Worm (Caenorhabditis elegans): Measurements from ENCODE around the gene ZK632.14.

ZK632.14 gene

ce11 chrIII:9782011-9782436 lies 31.2 kb upstream of the ZK632.14 start, which contains the start of gene vha-2 (continued):
- TF ChIP-seq F44E2.7 (GFP tag; IDR thresholded peaks at IDR 0.05) (no peak), madf-9 (GFP tag; conservative IDR thresholded peaks at IDR 0.05) (peak; percentile 49; the same call in 1 of the 2 replicates), ceh-82 (tag; optimal IDR thresholded peaks at IDR 0.05) (no peak), aly-2 (tag; optimal IDR thresholded peaks at IDR 0.05) (no peak)

DNA sequence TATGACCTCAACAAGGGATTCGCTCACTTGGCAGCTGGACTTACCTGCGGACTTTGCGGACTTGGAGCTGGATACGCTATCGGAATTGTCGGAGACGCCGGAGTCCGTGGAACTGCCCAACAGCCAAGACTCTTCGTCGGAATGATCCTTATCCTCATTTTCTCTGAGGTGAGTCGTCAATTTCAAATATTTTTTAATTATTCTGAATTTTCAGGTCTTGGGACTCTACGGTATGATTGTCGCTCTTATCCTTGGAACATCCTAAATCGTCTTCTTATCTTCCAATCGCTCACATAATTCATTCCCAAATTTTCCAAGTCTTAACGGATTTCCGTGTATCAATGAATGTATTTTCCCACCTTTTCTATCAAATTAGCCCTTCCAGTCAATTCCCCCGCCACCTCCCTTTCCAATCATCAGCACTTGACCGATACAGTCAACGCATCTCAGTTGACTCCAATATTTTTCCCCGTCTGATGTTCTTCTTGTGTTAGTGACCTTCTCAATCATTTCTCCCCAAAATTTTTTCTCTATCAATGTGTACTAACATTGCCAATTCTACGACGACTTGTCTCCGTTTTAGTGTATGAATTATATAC lies 30.7 kb upstream of the ZK632.14 start, which contains the start of gene R10E11.6:
TSS of gene R10E11.6 (plus strand) at position 524 of the 599 bp plus-strand sequence.
- no peak for TF ChIP-seq ZK337.2 (GFP tag; IDR thresholded peaks at IDR 0.05)
- no peak for TF ChIP-seq F49E8.2 (tag; optimal IDR thresholded peaks at IDR 0.05; ENCODE audit: borderline replicate concordance)
- 0 out of 2 replicates have a peak, but pooled peaks have one; percentile 8 for TF ChIP-seq daf-8 (GFP tag; IDR thresholded peaks at IDR 0.05)
- TF ChIP-seq D1046.2 (GFP tag; IDR thresholded peaks at IDR 0.05) = 0 out of 2 replicates have a peak, but pooled peaks have one; percentile 11
- no peak for TF ChIP-seq F44E2.7 (GFP tag; IDR thresholded peaks at IDR 0.05)
- TF ChIP-seq pqm-1 (tag; optimal IDR thresholded peaks at IDR 0.05) = no peak
- peak; percentile 92 for TF ChIP-seq aha-1 (tag)
- TF ChIP-seq nhr-102 (tag; optimal IDR thresholded peaks at IDR 0.05) = no peak
- TF ChIP-seq dmd-9 (GFP tag; IDR thresholded peaks at IDR 0.05) = no peak
- TF ChIP-seq snpc-4 (tag; optimal IDR thresholded peaks at IDR 0.05) = no peak
- peak; percentile 33 for TF ChIP-seq Y5F2A.4 (GFP tag; optimal IDR thresholded peaks at IDR 0.05)
- no peak for TF ChIP-seq ctbp-1 (GFP tag; IDR thresholded peaks at IDR 0.05)
- no peak for TF ChIP-seq ama-1 (optimal IDR thresholded peaks at IDR 0.05)
- TF ChIP-seq snpc-1.2 (GFP tag; IDR thresholded peaks at IDR 0.05) = no peak
- TF ChIP-seq skn-1 (tag; optimal IDR thresholded peaks at IDR 0.05) = no peak
- 0 out of 2 replicates have a peak, but pooled peaks have one; percentile 10 for TF ChIP-seq daf-19 (GFP tag; conservative IDR thresholded peaks at IDR 0.05)
- no peak for TF ChIP-seq madf-9 (GFP tag; conservative IDR thresholded peaks at IDR 0.05)
- TF ChIP-seq hif-1 (tag; optimal IDR thresholded peaks at IDR 0.05) = no peak
- peak; percentile 22 for TF ChIP-seq mes-2 (tag; optimal IDR thresholded peaks at IDR 0.05; ENCODE audit: poor library complexity, severe bottlenecking)

ce11 chrIII:9783133-9783590 lies 30.1 kb upstream of the ZK632.14 start:
- TF ChIP-seq dve-1 (tag; optimal IDR thresholded peaks at IDR 0.05; ENCODE audit: insufficient read depth) (peak; percentile 78), nhr-111 (GFP tag; optimal IDR thresholded peaks at IDR 0.05) (peak; percentile 51), fos-1 (tag; optimal IDR thresholded peaks at IDR 0.05) (peak; percentile 51), lsy-2 (tag; optimal IDR thresholded peaks at IDR 0.05) (peak in 1 of 2 experiments; percentile 50), sdz-12 (GFP tag; optimal IDR thresholded peaks at IDR 0.05) (peak; percentile 76), pha-4 (GFP tag; IDR thresholded peaks at IDR 0.05) (0 out of 2 replicates have a peak, but pooled peaks have one; percentile 4), pha-4 (tag; optimal IDR thresholded peaks at IDR 0.05) (no peak), daf-16 (GFP tag; optimal IDR thresholded peaks at IDR 0.05) (peak in 1 of 2 experiments; percentile 62), daf-16 (tag; optimal IDR thresholded peaks at IDR 0.05) (peak; percentile 61), F37D6.2 (tag; optimal IDR thresholded peaks at IDR 0.05) (no peak), ceh-44 (GFP tag; IDR thresholded peaks at IDR 0.05) (no peak), nhr-25 (tag; optimal IDR thresholded peaks at IDR 0.05; ENCODE audit: borderline replicate concordance, insufficient read depth) (peak; percentile 11), Y105C5A.15 (GFP tag; IDR thresholded peaks at IDR 0.05) (0 out of 2 replicates have a peak, but pooled peaks have one; percentile 7), aha-1 (tag) (peak; percentile 26), T26A8.4 (GFP tag; IDR thresholded peaks at IDR 0.05) (peak; percentile 55), T20F7.1 (GFP tag; optimal IDR thresholded peaks at IDR 0.05) (peak; percentile 47), ama-1 (optimal IDR thresholded peaks at IDR 0.05) (peak; percentile 68), duxl-1 (tag; optimal IDR thresholded peaks at IDR 0.05; ENCODE audit: poor library complexity) (peak; percentile 46), nhr-102 (tag; optimal IDR thresholded peaks at IDR 0.05) (peak; percentile 73), lin-38 (GFP tag; IDR thresholded peaks at IDR 0.05) (peak; percentile 62), spr-1 (tag; optimal IDR thresholded peaks at IDR 0.05) (peak; percentile 26), nhr-48 (tag; optimal IDR thresholded peaks at IDR 0.05) (peak; percentile 26), F10B5.3 (tag; optimal IDR thresholded peaks at IDR 0.05) (no peak), mep-1 (tag; optimal IDR thresholded peaks at IDR 0.05) (peak; percentile 65), zfp-3 (GFP tag; conservative IDR thresholded peaks at IDR 0.05) (peak; percentile 83), hmg-1.1 (GFP tag; IDR thresholded peaks at IDR 0.05) (peak; percentile 36; the same call in 1 of the 2 replicates), R02D3.7 (tag; optimal IDR thresholded peaks at IDR 0.05) (no peak), madf-5 (GFP tag; IDR thresholded peaks at IDR 0.05) (no peak)

Data from whole organism, L4 larva.